Worm (Caenorhabditis elegans) whole organism, young adult: Measurements from ENCODE around the gene Y57G11C.8.
A peak's percentile ranks its signal among the peaks of the same experiment; 100 is the strongest.

Experiments
- B0019.2 ChIP-seq: fragments of 200-800 bp; sonication (Bioruptor generic); conservative IDR thresholded peaks from 2 replicates; pipeline ENCODE4 v1.3.6; 2022; ENCODE audit warnings: missing genetic modification reagents, missing genetic modification characterization, missing compliant biosample characterization
- B0336.3 ChIP-seq: fragments of 200-800 bp; sonication (Bioruptor generic); IDR thresholded peaks from 2 replicates; pipeline ENCODE4 v1.3.6; 2022; ENCODE audit warnings: missing genetic modification characterization, missing compliant biosample characterization
- F37B4.10 ChIP-seq: fragments of 200-800 bp; sonication (Bioruptor generic); IDR thresholded peaks from 2 replicates; pipeline ENCODE4 v1.3.6; 2022; ENCODE audit warnings: missing genetic modification characterization, missing compliant biosample characterization
- F55B11.4 ChIP-seq: sonication (generic microtip); optimal IDR thresholded peaks from 2 replicates; lab custom pipeline; 2016; ENCODE audit warnings: missing compliant biosample characterization, missing genetic modification characterization, borderline replicate concordance; ENCODE audit not compliant: insufficient read depth
- K11D2.4 ChIP-seq: fragments of 200-800 bp; sonication (Bioruptor generic); IDR thresholded peaks from 2 replicates; pipeline ENCODE4 v1.3.6; 2022; ENCODE audit warnings: missing genetic modification reagents, missing genetic modification characterization, missing compliant biosample characterization
- K12H6.12 ChIP-seq: fragments of 200-800 bp; sonication (Bioruptor generic); optimal IDR thresholded peaks from 2 replicates; lab custom pipeline; 2018; ENCODE audit warnings: mild to moderate bottlenecking, missing genetic modification characterization, missing compliant biosample characterization
- ama-1 ChIP-seq, 3 experiments: fragments of 150-350 bp in 1 of 3; sonication (generic microtip) in 2 of 3; optimal IDR thresholded peaks; 2 replicates each; lab custom pipeline; 2014 to 2018; ENCODE audit warnings: missing biosample characterization in 2 of 3, missing genetic modification characterization in 2 of 3, missing genetic modification reagents in 2 of 3
- atf-7 ChIP-seq: sonication (generic microtip); optimal IDR thresholded peaks from 2 replicates; lab custom pipeline; 2017; ENCODE audit warnings: mild to moderate bottlenecking, missing genetic modification characterization, missing compliant biosample characterization
- attf-3 ChIP-seq: fragments of 200-800 bp; sonication (Bioruptor generic); conservative IDR thresholded peaks from 2 replicates; pipeline ENCODE4 v1.3.6; 2022; ENCODE audit warnings: missing genetic modification reagents, missing genetic modification characterization, missing compliant biosample characterization
- attf-5 ChIP-seq: fragments of 200-800 bp; sonication (Bioruptor generic); optimal IDR thresholded peaks from 2 replicates; lab custom pipeline; 2018; ENCODE audit warnings: mild to moderate bottlenecking, missing genetic modification characterization, missing compliant biosample characterization
- cebp-1 ChIP-seq, 2 experiments: fragments of 200-800 bp in 1 of 2; sonication (Bioruptor generic) in 1 of 2; sonication (generic microtip) in 1 of 2; IDR thresholded peaks in 1 of 2; optimal IDR thresholded peaks in 1 of 2; 2 replicates each; pipeline versions ENCODE4 v1.3.6 to Lab custom; 2017 to 2022; ENCODE audit warnings: missing compliant biosample characterization in 2 of 2, missing genetic modification characterization in 2 of 2, mild to moderate bottlenecking in 1 of 2, missing genetic modification reagents in 1 of 2, moderate library complexity in 1 of 2
- ceh-58 ChIP-seq: fragments of 200-800 bp; sonication (Bioruptor generic); IDR thresholded peaks from 2 replicates; pipeline ENCODE4 v1.3.6; 2022; ENCODE audit warnings: missing genetic modification characterization, missing compliant biosample characterization
- dpl-1 ChIP-seq: fragments of 150-350 bp; optimal IDR thresholded peaks from 2 replicates; lab custom pipeline; 2014; ENCODE audit warnings: missing biosample characterization, missing genetic modification reagents, missing genetic modification characterization
- egrh-3 ChIP-seq: fragments of 200-800 bp; sonication (Bioruptor generic); IDR thresholded peaks from 2 replicates; pipeline ENCODE4 v1.3.6; 2022; ENCODE audit warnings: missing genetic modification reagents, missing genetic modification characterization, missing compliant biosample characterization
- gei-17 ChIP-seq: fragments of 200-800 bp; sonication (Bioruptor generic); optimal IDR thresholded peaks from 2 replicates; lab custom pipeline; 2018; ENCODE audit warnings: mild to moderate bottlenecking, missing genetic modification characterization, missing compliant biosample characterization
- hlh-12 ChIP-seq: sonication (generic microtip); optimal IDR thresholded peaks from 2 replicates; lab custom pipeline; 2016; ENCODE audit warnings: missing genetic modification characterization, missing compliant biosample characterization
- hlh-26 ChIP-seq: fragments of 200-800 bp; sonication (Bioruptor generic); conservative IDR thresholded peaks from 2 replicates; pipeline ENCODE4 v1.3.6; 2022; ENCODE audit warnings: missing genetic modification reagents, missing genetic modification characterization, missing compliant biosample characterization
- hmg-1.2 ChIP-seq: fragments of 200-800 bp; sonication (Bioruptor generic); IDR thresholded peaks from 2 replicates; pipeline ENCODE4 v1.3.6; 2022; ENCODE audit warnings: missing genetic modification reagents, missing genetic modification characterization, missing compliant biosample characterization
- hmg-20 ChIP-seq: fragments of 200-800 bp; sonication (Bioruptor generic); IDR thresholded peaks from 2 replicates; pipeline ENCODE4 v1.3.6; 2022; ENCODE audit warnings: missing genetic modification reagents, missing genetic modification characterization, missing compliant biosample characterization
- hsf-1 ChIP-seq: fragments of 200-800 bp; sonication (Bioruptor generic); IDR thresholded peaks from 2 replicates; pipeline ENCODE4 v1.3.6; 2022; ENCODE audit warnings: missing genetic modification reagents, missing genetic modification characterization, missing compliant biosample characterization
- let-607 ChIP-seq, 2 experiments: fragments of 200-800 bp in 1 of 2; sonication (Bioruptor generic) in 1 of 2; sonication (generic microtip) in 1 of 2; optimal IDR thresholded peaks; 2 replicates each; lab custom pipeline; 2016 to 2018; ENCODE audit warnings: mild to moderate bottlenecking in 2 of 2, missing compliant biosample characterization in 2 of 2, missing genetic modification characterization in 2 of 2, moderate library complexity in 2 of 2, missing genotype in 1 of 2
- lin-35 ChIP-seq, 3 experiments: fragments of 150-350 bp in 2 of 3; sonication (generic microtip) in 1 of 3; optimal IDR thresholded peaks; 2 replicates each; lab custom pipeline; 2014 to 2018; ENCODE audit warnings: missing biosample characterization in 3 of 3, missing genetic modification characterization in 3 of 3, missing genetic modification reagents in 3 of 3
- lin-40 ChIP-seq: sonication (generic microtip); optimal IDR thresholded peaks from 2 replicates; lab custom pipeline; 2016; ENCODE audit warnings: missing genetic modification characterization, mild to moderate bottlenecking, missing compliant biosample characterization, missing genotype, missing genetic modification reagents
- lir-1 ChIP-seq: fragments of 200-800 bp; sonication (Bioruptor generic); conservative IDR thresholded peaks from 2 replicates; pipeline ENCODE4 v1.3.6; 2022; ENCODE audit warnings: missing genetic modification reagents, missing genetic modification characterization, missing compliant biosample characterization
- madf-10 ChIP-seq: sonication (generic microtip); optimal IDR thresholded peaks from 2 replicates; lab custom pipeline; 2016; ENCODE audit warnings: mild to moderate bottlenecking, missing genetic modification characterization, missing compliant biosample characterization
- madf-6 ChIP-seq: fragments of 200-800 bp; sonication (Bioruptor generic); IDR thresholded peaks from 2 replicates; pipeline ENCODE4 v1.3.6; 2022; ENCODE audit warnings: missing genetic modification reagents, missing genetic modification characterization, missing compliant biosample characterization
- mcd-1 ChIP-seq: fragments of 200-800 bp; sonication (Bioruptor generic); IDR thresholded peaks from 2 replicates; pipeline ENCODE4 v1.3.6; 2022; ENCODE audit warnings: missing genetic modification reagents, missing genetic modification characterization, missing compliant biosample characterization
- mes-4 ChIP-seq: sonication (generic microtip); optimal IDR thresholded peaks from 2 replicates; lab custom pipeline; 2016; ENCODE audit warnings: missing genotype, missing genetic modification characterization, missing compliant biosample characterization
- nfyb-1 ChIP-seq: fragments of 200-800 bp; sonication (Bioruptor generic); IDR thresholded peaks from 2 replicates; pipeline ENCODE4 v1.3.6; 2022; ENCODE audit warnings: missing genetic modification reagents, missing genetic modification characterization, missing compliant biosample characterization
- nhr-120 ChIP-seq: fragments of 200-800 bp; sonication (Bioruptor generic); IDR thresholded peaks from 2 replicates; pipeline ENCODE4 v1.3.6; 2022; ENCODE audit warnings: missing genetic modification characterization, missing compliant biosample characterization
- nhr-80 ChIP-seq: sonication (generic microtip); optimal IDR thresholded peaks from 2 replicates; lab custom pipeline; 2016; ENCODE audit warnings: missing genetic modification characterization, missing compliant biosample characterization
- nhr-90 ChIP-seq: sonication (generic microtip); optimal IDR thresholded peaks from 2 replicates; lab custom pipeline; 2016; ENCODE audit warnings: missing genotype, mild to moderate bottlenecking, missing genetic modification characterization, missing compliant biosample characterization
- pbrm-1 ChIP-seq: fragments of 200-800 bp; sonication (Bioruptor generic); IDR thresholded peaks from 2 replicates; pipeline ENCODE4 v1.3.6; 2022; ENCODE audit warnings: missing genetic modification reagents, missing genetic modification characterization, missing compliant biosample characterization
- rpc-1 ChIP-seq, 2 experiments: fragments of 150-350 bp in 1 of 2; sonication (generic microtip) in 1 of 2; optimal IDR thresholded peaks; 2 replicates each; lab custom pipeline; 2014 to 2018; ENCODE audit warnings: missing biosample characterization in 1 of 2, missing genetic modification characterization in 1 of 2, missing genetic modification reagents in 1 of 2, missing genotype in 1 of 2
- sdz-38 ChIP-seq: sonication (generic microtip); optimal IDR thresholded peaks from 2 replicates; lab custom pipeline; 2016; ENCODE audit warnings: missing genotype, missing genetic modification characterization, missing compliant biosample characterization
- sea-2 ChIP-seq: fragments of 200-800 bp; sonication (Bioruptor generic); IDR thresholded peaks from 2 replicates; pipeline ENCODE4 v1.3.6; 2022; ENCODE audit warnings: missing genetic modification characterization, missing compliant biosample characterization
- snpc-4 ChIP-seq, 5 experiments: fragments of 150-350 bp in 1 of 5; sonication (generic microtip) in 4 of 5; optimal IDR thresholded peaks; 2 replicates each; lab custom pipeline; 2014 to 2018; ENCODE audit warnings: missing genetic modification characterization in 5 of 5, missing biosample characterization in 3 of 5, antibody characterized with exemption in 2 of 5, mild to moderate bottlenecking in 2 of 5, missing compliant biosample characterization in 2 of 5, missing genotype in 2 of 5, moderate library complexity in 2 of 5, missing genetic modification reagents in 1 of 5
- zfh-2 ChIP-seq: fragments of 200-800 bp; sonication (Bioruptor generic); conservative IDR thresholded peaks from 2 replicates; pipeline ENCODE4 v1.3.6; 2022; ENCODE audit warnings: missing genetic modification reagents, missing genetic modification characterization, missing compliant biosample characterization
- ztf-18 ChIP-seq: sonication (generic microtip); optimal IDR thresholded peaks from 2 replicates; lab custom pipeline; 2016; ENCODE audit warnings: missing genotype, mild to moderate bottlenecking, missing genetic modification characterization, missing compliant biosample characterization
- ztf-26 ChIP-seq: sonication (generic microtip); optimal IDR thresholded peaks from 2 replicates; lab custom pipeline; 2017; ENCODE audit warnings: missing genetic modification characterization, missing compliant biosample characterization

Gene Y57G11C.8

ce11 chrIV:14792602-14793232 is 11.1 kb downstream of the Y57G11C.8 start, which contains the start of gene gdi-1 (continued):
- TF ChIP-seq dpl-1 (GFP tag; lab: Kevin White, UChicago) = peak; percentile 20
- TF ChIP-seq, all 124 proteins: peak for 8

- TF ChIP-seq hlh-12 (tag; lab: Kevin White, UChicago) (no peak), cebp-1 (GFP tag; IDR thresholded peaks at IDR 0.05; lab: Robert Waterston, UW) (no peak), cebp-1 (tag; optimal IDR thresholded peaks at IDR 0.05; lab: Kevin White, UChicago) (no peak), B0019.2 (GFP tag; lab: Robert Waterston, UW) (no peak), ama-1 (optimal IDR thresholded peaks at IDR 0.05; lab: Kevin White, UChicago) (peak; percentile 34), ama-1 (GFP tag; optimal IDR thresholded peaks at IDR 0.05; lab: Kevin White, UChicago) (no peak), ztf-26 (tag; lab: Kevin White, UChicago) (peak; percentile 43), attf-5 (peak; percentile 62), F55B11.4 (tag; lab: Kevin White, UChicago) (no peak), egrh-3 (GFP tag; lab: Robert Waterston, UW) (0 out of 2 replicates have a peak, but pooled peaks have one; percentile 10), let-607 (tag; optimal IDR thresholded peaks at IDR 0.05; lab: Kevin White, UChicago) (peak; percentile 75 to 88), madf-6 (GFP tag; lab: Robert Waterston, UW) (no peak), K12H6.12 (tag; lab: Kevin White, UChicago) (peak; percentile 66), sdz-38 (no peak), K11D2.4 (GFP tag; lab: Robert Waterston, UW) (0 out of 2 replicates have a peak, but pooled peaks have one; percentile 12), madf-10 (tag; lab: Kevin White, UChicago) (no peak), sea-2 (GFP tag; lab: Robert Waterston, UW) (no peak), zfh-2 (GFP tag; lab: Robert Waterston, UW) (peak; percentile 51; the same call in 1 of the 2 replicates), hmg-1.2 (GFP tag; lab: Robert Waterston, UW) (peak; percentile 48; the same call in 1 of the 2 replicates), lin-40 (peak; percentile 45), mcd-1 (GFP tag; lab: Robert Waterston, UW) (no peak; the same call in 1 of the 2 replicates), rpc-1 (optimal IDR thresholded peaks at IDR 0.05; lab: Kevin White, UChicago) (no peak), rpc-1 (tag; optimal IDR thresholded peaks at IDR 0.05; lab: Kevin White, UChicago) (no peak), gei-17 (GFP tag; lab: Kevin White, UChicago) (no peak), nfyb-1 (GFP tag; lab: Robert Waterston, UW) (0 out of 2 replicates have a peak, but pooled peaks have one; percentile 30), pbrm-1 (GFP tag; lab: Robert Waterston, UW) (0 out of 2 replicates have a peak, but pooled peaks have one; percentile 6), ceh-58 (GFP tag; lab: Robert Waterston, UW) (no peak), attf-3 (GFP tag; lab: Robert Waterston, UW) (0 out of 2 replicates have a peak, but pooled peaks have one; percentile 23), hsf-1 (peak; percentile 54; the same call in 1 of the 2 replicates), atf-7 (tag; lab: Kevin White, UChicago) (peak; percentile 17), lin-35 (GFP tag; optimal IDR thresholded peaks at IDR 0.05; lab: Kevin White, UChicago) (peak in 1 of 3 experiments; percentile 13), mes-4 (tag; lab: Kevin White, UChicago) (no peak), lir-1 (GFP tag; lab: Robert Waterston, UW) (peak; percentile 39; the same call in 1 of the 2 replicates), ztf-18 (tag; lab: Kevin White, UChicago) (peak; percentile 50), hlh-26 (GFP tag; lab: Robert Waterston, UW) (no peak), hmg-20 (no peak), nhr-90 (peak; percentile 38), B0336.3 (GFP tag; lab: Robert Waterston, UW) (0 out of 2 replicates have a peak, but pooled peaks have one; percentile 26), nhr-120 (GFP tag; lab: Robert Waterston, UW) (no peak), snpc-4 (GFP tag; optimal IDR thresholded peaks at IDR 0.05; lab: Kevin White, UChicago) (peak; percentile 15), snpc-4 (tag; optimal IDR thresholded peaks at IDR 0.05; lab: Kevin White, UChicago) (peak in 1 of 4 experiments; percentile 3), nhr-80 (tag; lab: Kevin White, UChicago) (peak; percentile 64), F37B4.10 (0 out of 2 replicates have a peak, but pooled peaks have one; percentile 36)
These were observed 12.4 kb downstream of the Y57G11C.8 start for ce11 chrIV:14793900-14794624.
